Fruit fly (Drosophila melanogaster) whole organism, pupa: ENCODE results near the gene hyd.

Experiments used
- CG10348 ChIP-seq: fragments of 200-800 bp; sonication (Bioruptor generic); IDR thresholded peaks from 2 replicates; pipeline ENCODE4 v1.3.6; 2022; ENCODE audit warnings: missing biosample characterization, missing genetic modification characterization
- CG14655 ChIP-seq: fragments of 200-800 bp; sonication (Bioruptor generic); optimal IDR thresholded peaks from 3 replicates; lab custom pipeline; 2017; ENCODE audit warnings: mild to moderate bottlenecking, missing biosample characterization, missing genetic modification reagents, missing genetic modification characterization
- CG15710 ChIP-seq: fragments of 200-800 bp; sonication (Bioruptor generic); optimal IDR thresholded peaks from 2 replicates; lab custom pipeline; 2018; ENCODE audit warnings: missing biosample characterization, mild to moderate bottlenecking, missing genetic modification characterization, moderate library complexity
- CG34367 ChIP-seq: fragments of 200-800 bp; sonication (Bioruptor generic); optimal IDR thresholded peaks from 2 replicates; lab custom pipeline; 2018; ENCODE audit warnings: missing biosample characterization, mild to moderate bottlenecking, missing genetic modification characterization
- CG4496 ChIP-seq: fragments of 200-800 bp; sonication (Bioruptor generic); IDR thresholded peaks from 3 replicates; pipeline ENCODE4 v1.3.6; 2022; ENCODE audit warnings: missing biosample characterization, missing genetic modification characterization
- CG8301 ChIP-seq: fragments of 200-800 bp; sonication (Bioruptor generic); optimal IDR thresholded peaks from 2 replicates; lab custom pipeline; 2018; ENCODE audit warnings: missing biosample characterization, mild to moderate bottlenecking, missing genetic modification characterization
- Ets98B ChIP-seq: fragments of 200-800 bp; sonication (Bioruptor generic); IDR thresholded peaks from 2 replicates; pipeline ENCODE4 v1.3.6; 2022; ENCODE audit warnings: missing biosample characterization, missing genetic modification characterization
- Pif1A ChIP-seq: fragments of 200-800 bp; sonication (Bioruptor generic); optimal IDR thresholded peaks from 3 replicates; lab custom pipeline; 2016; ENCODE audit warnings: missing biosample characterization, missing genetic modification characterization
- Snoo ChIP-seq: fragments of 200-800 bp; sonication (Bioruptor generic); optimal IDR thresholded peaks from 3 replicates; lab custom pipeline; 2017; ENCODE audit warnings: missing biosample characterization, mild to moderate bottlenecking, missing genetic modification characterization, inconsistent platforms

- TF ChIP-seq CG15710 (tag; lab: Kevin White, UChicago) (no peak), Ets98B (GFP tag; lab: Robert Waterston, UW) (no peak), Snoo (no peak), CG10348 (GFP tag; lab: Robert Waterston, UW) (no peak), CG14655 (no peak), CG34367 (tag; lab: Kevin White, UChicago) (no peak), CG8301 (tag; lab: Kevin White, UChicago) (no peak), CG4496 (GFP tag; lab: Robert Waterston, UW) (no peak), Pif1A (GFP tag; lab: Kevin White, UChicago) (no peak)
These were observed 50.3 kb downstream of the hyd start, which contains the start of gene Nepl12 for dm6 chr3R:9674968-9675573.
